Worm (Caenorhabditis elegans) whole organism, midembryonic: ENCODE results near the gene urm-1.

ENCODE experiments used
- T22C8.4 ChIP-seq: fragments of 200-800 bp; sonication (Bioruptor generic); IDR thresholded peaks from 2 replicates; pipeline ENCODE4 v1.3.6; 2022; ENCODE audit warnings: missing genetic modification characterization, missing compliant biosample characterization
- cog-1 ChIP-seq: sonication (generic microtip); optimal IDR thresholded peaks from 2 replicates; lab custom pipeline; 2016; ENCODE audit warnings: missing genetic modification characterization, missing compliant biosample characterization
- flt-1 ChIP-seq: fragments of 200-800 bp; sonication (Bioruptor generic); IDR thresholded peaks from 2 replicates; pipeline ENCODE4 v1.3.6; 2022; ENCODE audit warnings: missing genetic modification characterization, missing compliant biosample characterization
- klf-2 ChIP-seq: fragments of 200-800 bp; sonication (Bioruptor generic); conservative IDR thresholded peaks from 2 replicates; pipeline ENCODE4 v1.3.6; 2022; ENCODE audit warnings: missing genetic modification reagents, missing genetic modification characterization, missing compliant biosample characterization
- med-1 ChIP-seq: sonication (generic microtip); optimal IDR thresholded peaks from 2 replicates; lab custom pipeline; 2017; ENCODE audit warnings: missing genetic modification characterization, mild to moderate bottlenecking, missing compliant biosample characterization, antibody characterized with exemption, missing genetic modification reagents; ENCODE audit not compliant: insufficient read depth
- ref-1 ChIP-seq: fragments of 200-800 bp; sonication (Bioruptor generic); conservative IDR thresholded peaks from 2 replicates; pipeline ENCODE4 v1.3.6; 2022; ENCODE audit warnings: missing genetic modification reagents, missing genetic modification characterization, missing compliant biosample characterization
- tab-1 ChIP-seq: fragments of 200-800 bp; sonication (Bioruptor generic); IDR thresholded peaks from 2 replicates; pipeline ENCODE4 v1.3.6; 2022; ENCODE audit warnings: missing genetic modification characterization, missing compliant biosample characterization
- ztf-23 ChIP-seq: fragments of 200-800 bp; sonication (Bioruptor generic); IDR thresholded peaks from 2 replicates; pipeline ENCODE4 v1.3.6; 2022; ENCODE audit warnings: missing genetic modification reagents, missing genetic modification characterization, missing compliant biosample characterization

- no peak for TF ChIP-seq tab-1 (GFP tag; lab: Robert Waterston, UW)
- TF ChIP-seq ref-1 (GFP tag; lab: Robert Waterston, UW) = no peak
- TF ChIP-seq flt-1 (GFP tag; lab: Robert Waterston, UW) = no peak
- no peak for TF ChIP-seq T22C8.4 (GFP tag; lab: Robert Waterston, UW)
- no peak for TF ChIP-seq cog-1 (tag; lab: Kevin White, UChicago)
- TF ChIP-seq ztf-23 (GFP tag; lab: Robert Waterston, UW) = no peak
- TF ChIP-seq klf-2 (GFP tag; lab: Robert Waterston, UW) = no peak
- no peak for TF ChIP-seq med-1 (GFP tag; lab: Kevin White, UChicago)
Measured at ce11 chrIII:10505943-10506698, 841 bp downstream of the urm-1 start.
